Worm (Caenorhabditis elegans) whole organism, L2 larva: Measurements from ENCODE around the gene W01A11.7.

Experiments
- F13H6.1 ChIP-seq: sonication (generic microtip); optimal IDR thresholded peaks from 2 replicates; lab custom pipeline; 2016; ENCODE audit warnings: missing genetic modification characterization, missing compliant biosample characterization
- ZK546.5 ChIP-seq: sonication (generic microtip); optimal IDR thresholded peaks from 2 replicates; lab custom pipeline; 2017; ENCODE audit warnings: missing biosample characterization, missing genetic modification characterization
- alr-1 ChIP-seq: fragments of 150-350 bp; optimal IDR thresholded peaks from 2 replicates; lab custom pipeline; 2014; ENCODE audit warnings: missing biosample characterization, missing genetic modification characterization
- aly-2 ChIP-seq: fragments of 150-350 bp; optimal IDR thresholded peaks from 2 replicates; lab custom pipeline; 2014; ENCODE audit warnings: missing biosample characterization, missing genetic modification characterization
- ama-1 ChIP-seq: fragments of 150-350 bp; optimal IDR thresholded peaks from 2 replicates; lab custom pipeline; 2018; ENCODE audit warnings: inconsistent platforms
- blmp-1 ChIP-seq: sonication (generic microtip); optimal IDR thresholded peaks from 2 replicates; lab custom pipeline; 2017; ENCODE audit warnings: missing genetic modification characterization, mild to moderate bottlenecking, missing compliant biosample characterization, antibody characterized with exemption, moderate library complexity; ENCODE audit not compliant: insufficient read depth
- ceh-16 ChIP-seq: fragments of 150-350 bp; optimal IDR thresholded peaks from 2 replicates; lab custom pipeline; 2014; ENCODE audit warnings: missing biosample characterization, missing genetic modification characterization
- crh-2 ChIP-seq: sonication (generic microtip); optimal IDR thresholded peaks from 2 replicates; lab custom pipeline; 2017; ENCODE audit warnings: missing biosample characterization, missing genetic modification characterization
- elt-1 ChIP-seq: fragments of 150-350 bp; optimal IDR thresholded peaks from 2 replicates; lab custom pipeline; 2014; ENCODE audit warnings: missing biosample characterization, missing genetic modification characterization
- elt-3 ChIP-seq: sonication (generic microtip); optimal IDR thresholded peaks from 2 replicates; lab custom pipeline; 2017; ENCODE audit warnings: missing biosample characterization, missing genetic modification characterization
- fos-1 ChIP-seq: fragments of 150-350 bp; optimal IDR thresholded peaks from 2 replicates; lab custom pipeline; 2014; ENCODE audit warnings: missing biosample characterization, missing genetic modification characterization
- gmeb-1 ChIP-seq: fragments of 150-350 bp; optimal IDR thresholded peaks from 2 replicates; lab custom pipeline; 2014; ENCODE audit warnings: missing biosample characterization, missing genetic modification characterization
- lin-11 ChIP-seq: fragments of 150-350 bp; sonication (generic microtip); optimal IDR thresholded peaks from 2 replicates; lab custom pipeline; 2014; ENCODE audit warnings: missing biosample characterization, missing genetic modification characterization, inconsistent platforms, mixed read lengths
- lin-13 ChIP-seq: fragments of 150-350 bp; optimal IDR thresholded peaks from 2 replicates; lab custom pipeline; 2014; ENCODE audit warnings: missing biosample characterization, missing genetic modification reagents, missing genetic modification characterization
- lin-39 ChIP-seq: fragments of 150-350 bp; optimal IDR thresholded peaks from 2 replicates; lab custom pipeline; 2014; ENCODE audit warnings: missing biosample characterization, missing genetic modification reagents, missing genetic modification characterization
- lsy-2 ChIP-seq, 2 experiments: fragments of 150-350 bp in 1 of 2; sonication (generic microtip) in 1 of 2; optimal IDR thresholded peaks; 2 replicates each; lab custom pipeline; 2014 to 2017; ENCODE audit warnings: missing biosample characterization in 2 of 2, missing genetic modification characterization in 2 of 2
- mab-5 ChIP-seq: fragments of 150-350 bp; optimal IDR thresholded peaks from 2 replicates; lab custom pipeline; 2014; ENCODE audit warnings: missing biosample characterization, missing genetic modification characterization
- mbf-1 ChIP-seq: sonication (generic microtip); optimal IDR thresholded peaks from 2 replicates; lab custom pipeline; 2017; ENCODE audit warnings: missing biosample characterization, missing genetic modification characterization
- mdl-1 ChIP-seq, 2 experiments: fragments of 150-350 bp in 1 of 2; sonication (generic microtip) in 1 of 2; optimal IDR thresholded peaks; 2 replicates each; lab custom pipeline; 2017; ENCODE audit warnings: missing biosample characterization in 2 of 2, missing genetic modification characterization in 2 of 2
- nhr-11 ChIP-seq: fragments of 150-350 bp; optimal IDR thresholded peaks from 2 replicates; lab custom pipeline; 2014; ENCODE audit warnings: missing biosample characterization, missing genetic modification characterization
- nhr-12 ChIP-seq: fragments of 150-350 bp; optimal IDR thresholded peaks from 2 replicates; lab custom pipeline; 2014; ENCODE audit warnings: missing biosample characterization, missing genetic modification characterization
- nhr-129 ChIP-seq: fragments of 150-350 bp; optimal IDR thresholded peaks from 2 replicates; lab custom pipeline; 2014; ENCODE audit warnings: missing biosample characterization, missing genetic modification characterization
- nhr-21 ChIP-seq: fragments of 150-350 bp; optimal IDR thresholded peaks from 2 replicates; lab custom pipeline; 2014; ENCODE audit warnings: missing biosample characterization, missing genetic modification characterization
- nhr-237 ChIP-seq: fragments of 150-350 bp; optimal IDR thresholded peaks from 2 replicates; lab custom pipeline; 2014; ENCODE audit warnings: missing biosample characterization, missing genetic modification characterization
- nhr-25 ChIP-seq: fragments of 150-350 bp; sonication (generic microtip); optimal IDR thresholded peaks from 3 replicates; lab custom pipeline; 2014; ENCODE audit warnings: missing biosample characterization, missing genetic modification characterization
- nhr-6 ChIP-seq: fragments of 150-350 bp; optimal IDR thresholded peaks from 2 replicates; lab custom pipeline; 2014; ENCODE audit warnings: missing biosample characterization, missing genetic modification characterization
- nhr-77 ChIP-seq: fragments of 150-350 bp; optimal IDR thresholded peaks from 2 replicates; lab custom pipeline; 2014; ENCODE audit warnings: missing biosample characterization, missing genetic modification characterization
- peb-1 ChIP-seq: fragments of 150-350 bp; optimal IDR thresholded peaks from 2 replicates; lab custom pipeline; 2014; ENCODE audit warnings: missing biosample characterization, missing genetic modification characterization
- skn-1 ChIP-seq: sonication (generic microtip); optimal IDR thresholded peaks from 2 replicates; lab custom pipeline; 2017; ENCODE audit warnings: missing biosample characterization, missing genetic modification characterization
- sma-3 ChIP-seq: sonication (generic microtip); optimal IDR thresholded peaks from 2 replicates; lab custom pipeline; 2016; ENCODE audit warnings: missing genetic modification reagents, missing genetic modification characterization, missing compliant biosample characterization
- sma-9 ChIP-seq, 2 experiments: fragments of 150-350 bp in 1 of 2; sonication (generic microtip) in 1 of 2; optimal IDR thresholded peaks; 2 replicates each; lab custom pipeline; 2014 to 2016; ENCODE audit warnings: missing genetic modification characterization in 2 of 2, mild to moderate bottlenecking in 1 of 2, missing biosample characterization in 1 of 2, missing compliant biosample characterization in 1 of 2, missing genetic modification reagents in 1 of 2, moderate library complexity in 1 of 2
- snpc-4 ChIP-seq: fragments of 150-350 bp; optimal IDR thresholded peaks from 2 replicates; lab custom pipeline; 2014; ENCODE audit warnings: missing biosample characterization, missing genetic modification characterization
- unc-55 ChIP-seq: fragments of 150-350 bp; sonication (generic microtip); optimal IDR thresholded peaks from 3 replicates; lab custom pipeline; 2014; ENCODE audit warnings: missing biosample characterization, missing genetic modification reagents, missing genetic modification characterization
- unc-62 ChIP-seq: fragments of 150-350 bp; optimal IDR thresholded peaks from 2 replicates; lab custom pipeline; 2014; ENCODE audit warnings: missing biosample characterization, missing genetic modification reagents, missing genetic modification characterization
- zag-1 ChIP-seq: fragments of 150-350 bp; optimal IDR thresholded peaks from 2 replicates; lab custom pipeline; 2014; ENCODE audit warnings: missing biosample characterization, missing genetic modification characterization
- ztf-1 ChIP-seq: fragments of 200-800 bp; sonication (Bioruptor generic); conservative IDR thresholded peaks from 2 replicates; pipeline ENCODE4 v1.3.6; 2022; ENCODE audit warnings: missing genetic modification characterization, missing compliant biosample characterization
- ztf-11 ChIP-seq: sonication (generic microtip); optimal IDR thresholded peaks from 2 replicates; lab custom pipeline; 2017; ENCODE audit warnings: missing biosample characterization, missing genetic modification characterization
- ztf-4 ChIP-seq: fragments of 150-350 bp; optimal IDR thresholded peaks from 2 replicates; lab custom pipeline; 2014; ENCODE audit warnings: missing biosample characterization, missing genetic modification characterization

Gene W01A11.7

ce11 chrV:6508703-6509102 lies 3.5 kb upstream of the W01A11.7 start, which contains the start of gene ubh-3:
Gene ubh-3, minus strand, starts transcription at chrV:6508803.
- TF ChIP-seq skn-1 (no peak), lin-39 (tag; lab: Kevin White, UChicago) (no peak), fos-1 (tag; lab: Kevin White, UChicago) (no peak), unc-55 (GFP tag; lab: Kevin White, UChicago) (no peak), ZK546.5 (tag; lab: Kevin White, UChicago) (no peak), mdl-1 (tag; optimal IDR thresholded peaks at IDR 0.05; lab: Kevin White, UChicago) (no peak), sma-9 (GFP tag; optimal IDR thresholded peaks at IDR 0.05; lab: Kevin White, UChicago) (no peak), sma-9 (tag; optimal IDR thresholded peaks at IDR 0.05; lab: Kevin White, UChicago) (no peak), ztf-1 (GFP tag; lab: Robert Waterston, UW) (no peak), nhr-77 (no peak), nhr-21 (tag; lab: Kevin White, UChicago) (no peak), peb-1 (tag; lab: Kevin White, UChicago) (no peak), lin-13 (GFP tag; lab: Kevin White, UChicago) (no peak), zag-1 (tag; lab: Kevin White, UChicago) (no peak), elt-1 (no peak), aly-2 (no peak), blmp-1 (tag; lab: Kevin White, UChicago) (no peak), elt-3 (tag; lab: Kevin White, UChicago) (no peak)

DNA sequence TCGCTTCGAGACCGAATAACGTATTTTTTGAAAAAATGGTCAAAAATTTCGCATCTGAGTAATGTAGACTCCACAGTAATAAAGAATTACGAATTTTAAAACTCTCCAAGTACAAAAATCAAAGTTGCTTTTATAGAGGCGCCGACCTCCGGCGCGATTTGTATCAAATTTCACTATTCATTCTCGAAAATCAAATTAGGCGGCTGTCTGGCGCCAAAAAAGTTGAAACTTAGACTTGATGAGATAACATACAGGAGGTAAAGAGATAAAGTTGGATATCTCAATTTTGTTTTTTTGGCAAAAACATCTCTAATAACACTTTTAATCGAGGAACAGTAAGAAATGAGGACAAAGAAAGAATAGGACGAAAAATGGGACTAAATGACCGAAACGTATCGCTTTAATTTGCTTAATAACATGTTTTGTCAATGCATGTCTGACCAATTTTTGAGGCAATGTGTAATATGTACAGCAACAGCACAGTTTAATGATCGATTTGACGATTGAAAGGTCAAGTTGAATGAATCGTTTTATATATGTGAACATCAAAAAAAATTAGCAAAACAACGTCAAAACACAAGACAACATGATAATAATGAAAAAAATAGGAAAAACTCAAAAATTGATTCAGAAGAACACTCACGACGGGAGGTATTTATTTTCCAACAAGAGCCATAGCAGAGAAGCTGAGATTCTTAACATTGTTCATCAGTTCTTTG lies 1.2 kb upstream of the W01A11.7 start:
- TF ChIP-seq nhr-12 (tag; lab: Kevin White, UChicago) (no peak), ztf-1 (GFP tag; lab: Robert Waterston, UW) (no peak), mab-5 (tag; lab: Kevin White, UChicago) (no peak), lsy-2 (tag; optimal IDR thresholded peaks at IDR 0.05; lab: Kevin White, UChicago) (no peak), crh-2 (tag; lab: Kevin White, UChicago) (no peak), ama-1 (lab: Kevin White, UChicago) (no peak), elt-3 (tag; lab: Kevin White, UChicago) (no peak), ZK546.5 (tag; lab: Kevin White, UChicago) (no peak), blmp-1 (tag; lab: Kevin White, UChicago) (no peak), zag-1 (tag; lab: Kevin White, UChicago) (no peak), ceh-16 (tag; lab: Kevin White, UChicago) (no peak), sma-3 (GFP tag; lab: Kevin White, UChicago) (no peak), nhr-25 (tag; lab: Kevin White, UChicago) (no peak)

- TF ChIP-seq F13H6.1 (tag; lab: Kevin White, UChicago) (no peak), nhr-6 (no peak)
Observed at ce11 chrV:6504131-6504827, 910 bp downstream of the W01A11.7 start, which contains the start of gene moc-2. Gene moc-2, minus strand, starts transcription at chrV:6504181.

DNA sequence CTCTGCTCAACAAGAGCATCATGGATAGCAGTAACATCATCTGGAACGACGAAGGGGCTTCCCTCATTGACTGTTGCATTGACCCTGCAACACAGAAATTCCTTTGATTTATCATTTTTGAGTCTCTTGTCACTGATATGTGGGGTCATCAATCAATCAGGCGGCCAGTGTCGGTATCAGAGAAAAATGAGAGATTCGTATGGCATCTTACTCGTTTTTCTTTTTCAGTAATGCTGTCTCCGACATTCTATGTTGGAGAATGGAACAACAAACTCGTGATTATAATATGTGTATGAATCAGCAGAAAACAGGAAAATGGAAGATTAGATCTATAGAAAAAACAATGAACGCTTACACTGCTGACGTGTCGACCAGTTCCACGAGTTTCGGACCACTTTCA lies 2.0 kb downstream of the W01A11.7 start:
- peak; percentile 12 for TF ChIP-seq crh-2 (tag; lab: Kevin White, UChicago)
- peak; percentile 42 for TF ChIP-seq sma-9 (GFP tag; optimal IDR thresholded peaks at IDR 0.05; lab: Kevin White, UChicago)
- no peak for TF ChIP-seq sma-9 (tag; optimal IDR thresholded peaks at IDR 0.05; lab: Kevin White, UChicago)
- no peak for TF ChIP-seq nhr-11 (tag; lab: Kevin White, UChicago)
- peak; percentile 43 for TF ChIP-seq nhr-129 (tag; lab: Kevin White, UChicago)
- peak; percentile 56 for TF ChIP-seq nhr-25 (tag; lab: Kevin White, UChicago)
- TF ChIP-seq gmeb-1 = peak; percentile 9
- peak; percentile 6 for TF ChIP-seq fos-1 (tag; lab: Kevin White, UChicago)
- no peak for TF ChIP-seq aly-2
- no peak for TF ChIP-seq sma-3 (GFP tag; lab: Kevin White, UChicago)
- peak; percentile 35 for TF ChIP-seq mab-5 (tag; lab: Kevin White, UChicago)

DNA sequence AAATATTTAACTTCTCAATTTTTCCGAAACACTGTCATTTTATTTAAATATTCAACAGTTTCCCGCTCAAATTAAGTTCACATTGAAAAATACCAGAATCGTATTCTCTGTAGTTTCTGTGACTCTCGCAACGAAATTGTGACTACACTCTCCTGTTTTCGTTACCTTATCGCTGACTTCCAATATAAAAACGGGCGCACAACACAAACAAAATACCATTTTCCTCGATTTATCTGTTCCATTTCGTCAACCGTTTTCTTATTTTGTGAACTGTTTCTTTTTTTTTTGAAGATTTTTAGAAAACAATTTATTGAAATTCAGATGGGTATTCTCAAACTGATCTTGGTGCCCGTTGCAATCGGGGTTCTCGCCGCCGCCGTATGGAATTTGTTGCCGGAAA lies 6.3 kb downstream of the W01A11.7 start, which contains the start of gene W01A11.1:
W01A11.1 (plus strand) TSS at position 322 of the 400 bp plus-strand sequence.
- TF ChIP-seq skn-1 (no peak), sma-9 (GFP tag; optimal IDR thresholded peaks at IDR 0.05; lab: Kevin White, UChicago) (no peak), sma-9 (tag; optimal IDR thresholded peaks at IDR 0.05; lab: Kevin White, UChicago) (no peak), lin-11 (no peak), nhr-237 (tag; lab: Kevin White, UChicago) (no peak), ztf-11 (no peak), alr-1 (tag; lab: Kevin White, UChicago) (no peak), nhr-11 (tag; lab: Kevin White, UChicago) (no peak), mdl-1 (tag; optimal IDR thresholded peaks at IDR 0.05; lab: Kevin White, UChicago) (no peak), ceh-16 (tag; lab: Kevin White, UChicago) (no peak), unc-62 (GFP tag; lab: Kevin White, UChicago) (no peak), snpc-4 (no peak), ZK546.5 (tag; lab: Kevin White, UChicago) (no peak), ztf-4 (no peak), lin-13 (GFP tag; lab: Kevin White, UChicago) (no peak), ztf-1 (GFP tag; lab: Robert Waterston, UW) (no peak), F13H6.1 (tag; lab: Kevin White, UChicago) (no peak), unc-55 (GFP tag; lab: Kevin White, UChicago) (no peak), blmp-1 (tag; lab: Kevin White, UChicago) (no peak), aly-2 (no peak), mbf-1 (tag; lab: Kevin White, UChicago) (no peak)
